Fruit fly (Drosophila melanogaster) whole organism, pupa: ENCODE measurements around the gene Dhc16F.

Experiments
- CG10348 ChIP-seq: fragments of 200-800 bp; sonication (Bioruptor generic); IDR thresholded peaks from 2 replicates; pipeline ENCODE4 v1.3.6; 2022; ENCODE audit warnings: missing biosample characterization, missing genetic modification characterization
- CG12605 ChIP-seq: fragments of 200-800 bp; sonication (Bioruptor generic); IDR thresholded peaks from 2 replicates; pipeline ENCODE4 v1.3.6; 2022; ENCODE audit warnings: missing biosample characterization, missing genetic modification characterization
- CG13204 ChIP-seq: fragments of 200-800 bp; sonication (Bioruptor generic); optimal IDR thresholded peaks from 2 replicates; lab custom pipeline; 2018; ENCODE audit warnings: missing biosample characterization, mild to moderate bottlenecking, missing genetic modification characterization, moderate library complexity
- CG15710 ChIP-seq: fragments of 200-800 bp; sonication (Bioruptor generic); optimal IDR thresholded peaks from 2 replicates; lab custom pipeline; 2018; ENCODE audit warnings: missing biosample characterization, mild to moderate bottlenecking, missing genetic modification characterization, moderate library complexity
- CG32121 ChIP-seq: fragments of 200-800 bp; sonication (Bioruptor generic); IDR thresholded peaks from 2 replicates; pipeline ENCODE4 v1.3.6; 2022; ENCODE audit warnings: missing biosample characterization, missing genetic modification characterization
- CG34367 ChIP-seq: fragments of 200-800 bp; sonication (Bioruptor generic); optimal IDR thresholded peaks from 2 replicates; lab custom pipeline; 2018; ENCODE audit warnings: missing biosample characterization, mild to moderate bottlenecking, missing genetic modification characterization
- EcR ChIP-seq: fragments of 200-800 bp; sonication (Bioruptor generic); optimal IDR thresholded peaks from 3 replicates; lab custom pipeline; 2019; ENCODE audit warnings: missing biosample characterization, missing genetic modification characterization, mild to moderate bottlenecking, moderate library complexity, missing genetic modification reagents
- Ets98B ChIP-seq: fragments of 200-800 bp; sonication (Bioruptor generic); IDR thresholded peaks from 2 replicates; pipeline ENCODE4 v1.3.6; 2022; ENCODE audit warnings: missing biosample characterization, missing genetic modification characterization
- Pif1B ChIP-seq: fragments of 200-800 bp; sonication (Bioruptor generic); optimal IDR thresholded peaks from 3 replicates; lab custom pipeline; 2016; ENCODE audit warnings: missing biosample characterization, missing genetic modification characterization
- Snoo ChIP-seq: fragments of 200-800 bp; sonication (Bioruptor generic); optimal IDR thresholded peaks from 3 replicates; lab custom pipeline; 2017; ENCODE audit warnings: missing biosample characterization, mild to moderate bottlenecking, missing genetic modification characterization, inconsistent platforms
- fd96Ca ChIP-seq: fragments of 200-800 bp; sonication (Bioruptor generic); IDR thresholded peaks from 3 replicates; pipeline ENCODE4 v1.3.6; 2022; ENCODE audit warnings: missing biosample characterization, missing genetic modification characterization
- rn ChIP-seq: fragments of 200-800 bp; sonication (Bioruptor generic); IDR thresholded peaks from 2 replicates; pipeline ENCODE4 v1.3.6; 2022; ENCODE audit warnings: missing biosample characterization, missing genetic modification characterization

DNA sequence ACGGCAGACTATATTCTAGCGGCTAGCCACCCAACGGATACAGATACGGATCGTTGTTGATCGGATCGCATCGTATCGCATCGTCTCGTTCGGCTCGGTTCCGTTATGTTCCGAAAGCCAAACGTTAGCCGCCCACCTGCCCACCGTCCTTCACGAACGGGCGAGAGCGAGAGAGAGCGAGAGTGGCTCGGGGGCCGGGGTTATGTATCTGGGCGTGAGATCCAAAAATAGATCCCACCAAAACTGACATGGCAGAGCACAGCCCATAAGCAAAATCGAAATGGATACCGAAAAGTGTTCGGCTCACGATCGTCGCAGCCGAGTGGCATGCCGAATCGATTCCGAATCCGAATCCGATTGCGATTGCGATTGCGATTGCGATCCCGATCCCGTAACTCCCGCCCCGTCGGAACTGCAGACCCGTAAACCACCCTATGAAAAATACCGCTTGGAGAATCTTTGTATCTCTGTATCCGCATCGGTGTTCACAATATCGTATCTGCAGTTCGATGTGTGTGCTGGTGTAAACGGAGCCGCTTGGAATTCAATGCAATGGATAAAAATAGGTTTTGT lies 52.6 kb downstream of the Dhc16F start, which contains the start of gene wupA:
- TF ChIP-seq CG10348: no peak
- no peak for TF ChIP-seq CG13204
- TF ChIP-seq CG12605 (GFP tag; lab: Robert Waterston, UW): no peak
- TF ChIP-seq Ets98B (GFP tag; lab: Robert Waterston, UW): no peak
- TF ChIP-seq fd96Ca: no peak
- no peak for TF ChIP-seq Snoo (tag; lab: Kevin White, UChicago)
- TF ChIP-seq rn (GFP tag; lab: Robert Waterston, UW): no peak
- TF ChIP-seq EcR (GFP tag; lab: Kevin White, UChicago): no peak
- TF ChIP-seq Pif1B (GFP tag; lab: Kevin White, UChicago): no peak
- no peak for TF ChIP-seq CG34367 (tag; lab: Kevin White, UChicago)
- TF ChIP-seq CG15710 (tag; lab: Kevin White, UChicago): no peak
- no peak for TF ChIP-seq CG32121
